Worm (Caenorhabditis elegans): ENCODE results near the gene sup-1.

sup-1 gene

DNA sequence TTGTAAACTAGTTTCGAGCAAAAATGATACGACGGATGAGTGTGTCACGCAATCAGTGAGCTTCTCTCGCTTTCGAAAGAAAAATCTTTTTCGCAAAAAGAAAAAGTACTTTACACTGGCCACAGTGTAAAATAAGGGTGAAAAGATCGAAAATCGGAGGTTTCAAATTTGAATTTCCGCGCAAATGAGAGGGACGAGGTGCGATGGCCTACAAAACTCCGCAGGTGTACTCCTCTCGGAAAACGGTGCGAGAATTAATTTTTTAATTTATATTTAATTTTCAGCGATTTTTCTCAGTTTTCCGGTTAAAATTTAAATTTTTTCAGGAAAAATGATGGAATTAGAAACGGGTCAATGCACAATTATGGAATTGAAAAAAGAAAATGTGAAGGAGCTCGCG, 9.3 kb upstream of the sup-1 start, which contains the start of gene mrt-2:
mrt-2 (plus strand) TSS at position 49 of the 400 bp plus-strand sequence.
- peak; percentile 5 for TF ChIP-seq R02D3.7 (tag; optimal IDR thresholded peaks at IDR 0.05)
- peak; percentile 43 for TF ChIP-seq snpc-4 (tag; optimal IDR thresholded peaks at IDR 0.05)
- peak; percentile 87 for TF ChIP-seq nfya-1 (tag; optimal IDR thresholded peaks at IDR 0.05; ENCODE audit: insufficient read depth)
- TF ChIP-seq lin-15B (tag; optimal IDR thresholded peaks at IDR 0.05) = peak; percentile 66
- TF ChIP-seq lsy-12 (tag; optimal IDR thresholded peaks at IDR 0.05) = peak; percentile 55
- TF ChIP-seq eor-1 (tag; optimal IDR thresholded peaks at IDR 0.05) = no peak
- peak; percentile 43 for TF ChIP-seq hmg-11 (tag; optimal IDR thresholded peaks at IDR 0.05)
- peak; percentile 77 for TF ChIP-seq pha-4 (tag; optimal IDR thresholded peaks at IDR 0.05)
- TF ChIP-seq ceh-28 (tag; optimal IDR thresholded peaks at IDR 0.05) = peak; percentile 49
- TF ChIP-seq nhr-23 (tag; optimal IDR thresholded peaks at IDR 0.05) = peak; percentile 86
- TF ChIP-seq unc-62 (GFP tag; optimal IDR thresholded peaks at IDR 0.05) = no peak
- TF ChIP-seq zag-1 (tag; optimal IDR thresholded peaks at IDR 0.05) = no peak
- TF ChIP-seq elt-2 (tag; optimal IDR thresholded peaks at IDR 0.05) = peak; percentile 22
- peak; percentile 91 for TF ChIP-seq nhr-43 (tag; optimal IDR thresholded peaks at IDR 0.05; ENCODE audit: poor library complexity, severe bottlenecking)
- TF ChIP-seq skn-1 (tag; optimal IDR thresholded peaks at IDR 0.05) = peak; percentile 45
- TF ChIP-seq lin-39 (tag; optimal IDR thresholded peaks at IDR 0.05) = peak; percentile 54
- no peak for TF ChIP-seq nhr-28 (tag; optimal IDR thresholded peaks at IDR 0.05)
- TF ChIP-seq nhr-25 (tag; optimal IDR thresholded peaks at IDR 0.05) = peak; percentile 65

DNA sequence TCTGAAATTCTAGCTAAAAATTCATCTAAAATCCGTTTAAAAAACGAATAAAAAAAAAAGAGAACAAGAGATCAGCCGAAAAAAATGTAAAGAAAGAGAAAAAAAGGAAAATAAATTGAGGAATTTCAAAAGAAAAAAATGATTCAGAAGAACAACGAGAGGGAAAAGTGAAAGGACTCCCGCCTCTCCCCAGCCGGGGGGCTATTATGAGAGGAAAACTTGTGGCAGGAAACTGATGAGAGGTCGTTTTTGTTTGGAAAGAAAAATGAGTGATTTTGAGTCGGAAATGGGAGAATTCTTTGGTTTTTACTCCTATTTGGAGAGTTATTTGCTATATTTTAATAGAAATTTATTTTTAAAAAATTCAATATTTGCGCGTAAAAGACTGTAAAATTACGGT, 4.8 kb upstream of the sup-1 start:
- no peak for TF ChIP-seq mml-1 (tag; optimal IDR thresholded peaks at IDR 0.05)
- TF ChIP-seq lin-15B (tag; optimal IDR thresholded peaks at IDR 0.05) = no peak
- no peak for TF ChIP-seq nhr-76 (tag; optimal IDR thresholded peaks at IDR 0.05)
- TF ChIP-seq nhr-28 (tag; optimal IDR thresholded peaks at IDR 0.05) = no peak
- no peak for TF ChIP-seq skn-1 (tag; optimal IDR thresholded peaks at IDR 0.05)
- TF ChIP-seq elt-2 (tag; optimal IDR thresholded peaks at IDR 0.05) = no peak
- no peak for TF ChIP-seq ceh-28 (tag; optimal IDR thresholded peaks at IDR 0.05)
- no peak for TF ChIP-seq fos-1 (tag; optimal IDR thresholded peaks at IDR 0.05)

ce11 chrIII:11740868-11741267, 3.4 kb upstream of the sup-1 start:
- no peak for TF ChIP-seq ztf-4 (tag; optimal IDR thresholded peaks at IDR 0.05)
- peak; percentile 73 for TF ChIP-seq pha-4 (tag; optimal IDR thresholded peaks at IDR 0.05)
- peak; percentile 8 for TF ChIP-seq nhr-25 (tag; optimal IDR thresholded peaks at IDR 0.05)

- TF ChIP-seq hmg-11 (tag; optimal IDR thresholded peaks at IDR 0.05) (peak; percentile 11), mdl-1 (tag; optimal IDR thresholded peaks at IDR 0.05) (peak; percentile 21), lsy-12 (tag; optimal IDR thresholded peaks at IDR 0.05) (no peak), lin-39 (tag; optimal IDR thresholded peaks at IDR 0.05) (peak; percentile 73), zag-1 (tag; optimal IDR thresholded peaks at IDR 0.05) (no peak), sea-2 (GFP tag; optimal IDR thresholded peaks at IDR 0.05) (no peak), pha-4 (tag; optimal IDR thresholded peaks at IDR 0.05) (no peak), nhr-23 (tag; optimal IDR thresholded peaks at IDR 0.05) (no peak), nhr-43 (tag; optimal IDR thresholded peaks at IDR 0.05; ENCODE audit: poor library complexity, severe bottlenecking) (no peak), elt-3 (tag; optimal IDR thresholded peaks at IDR 0.05) (no peak), elt-1 (tag; optimal IDR thresholded peaks at IDR 0.05) (peak; percentile 24), nfya-1 (tag; optimal IDR thresholded peaks at IDR 0.05; ENCODE audit: insufficient read depth) (peak; percentile 73), lin-15B (tag; optimal IDR thresholded peaks at IDR 0.05) (peak; percentile 17), fkh-2 (tag; optimal IDR thresholded peaks at IDR 0.05) (no peak), elt-2 (tag; optimal IDR thresholded peaks at IDR 0.05) (no peak)
These were observed 1.1 kb upstream of the sup-1 start for ce11 chrIII:11738482-11738881.

ce11 chrIII:11732943-11733342, 4.5 kb downstream of the sup-1 start:
- TF ChIP-seq fkh-2 (tag; optimal IDR thresholded peaks at IDR 0.05) = no peak
- TF ChIP-seq ceh-28 (tag; optimal IDR thresholded peaks at IDR 0.05) = peak; percentile 97
- TF ChIP-seq hmg-11 (tag; optimal IDR thresholded peaks at IDR 0.05) = no peak
- TF ChIP-seq tbx-2 (tag; optimal IDR thresholded peaks at IDR 0.05) = no peak
- TF ChIP-seq jun-1 (tag; optimal IDR thresholded peaks at IDR 0.05) = no peak

DNA sequence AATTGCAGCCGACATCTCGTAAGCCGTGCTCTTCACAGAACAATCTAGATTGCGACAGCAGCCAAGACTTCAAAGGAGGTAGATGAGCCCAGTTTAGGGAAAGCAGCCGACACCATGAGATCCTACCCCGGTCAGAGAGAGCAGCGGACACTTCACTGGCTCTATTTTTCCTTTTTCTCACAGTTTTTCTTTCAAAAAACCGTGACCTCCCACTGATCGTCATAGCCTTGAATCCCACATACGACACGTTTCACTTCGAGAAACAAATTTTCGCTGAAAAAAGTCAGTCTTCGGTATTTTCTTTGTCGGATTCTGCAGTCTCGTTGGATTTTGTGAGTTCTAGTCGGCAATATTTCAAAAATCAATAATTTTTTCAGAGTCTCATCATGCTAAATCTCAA, 5.4 kb downstream of the sup-1 start, which contains the start of gene Y41C4A.21:
Y41C4A.21 (plus strand) TSS at position 301 of the 400 bp plus-strand sequence.
- TF ChIP-seq mdl-1 (tag; optimal IDR thresholded peaks at IDR 0.05) (no peak), mml-1 (tag; optimal IDR thresholded peaks at IDR 0.05) (no peak), tbx-2 (tag; optimal IDR thresholded peaks at IDR 0.05) (no peak), nhr-11 (tag; optimal IDR thresholded peaks at IDR 0.05) (no peak), hmg-11 (tag; optimal IDR thresholded peaks at IDR 0.05) (no peak), ceh-28 (tag; optimal IDR thresholded peaks at IDR 0.05) (no peak), unc-62 (GFP tag; optimal IDR thresholded peaks at IDR 0.05) (no peak)

All from whole organism, L3 larva.